Worm (Caenorhabditis elegans) whole organism, L4 larva: ENCODE measurements around the gene F54B3.1.
A peak's percentile ranks its signal among the peaks of the same experiment; 100 is the strongest.

ENCODE experiments used
- Y75B8A.6 ChIP-seq: fragments of 200-800 bp; sonication (Bioruptor generic); IDR thresholded peaks from 2 replicates; pipeline ENCODE4 v1.3.6; 2022; ENCODE audit warnings: missing genetic modification reagents, missing genetic modification characterization, missing compliant biosample characterization
- aha-1 ChIP-seq: fragments of 150-350 bp; peaks from one replicate; lab custom pipeline; 2014; ENCODE audit warnings: missing biosample characterization, missing genetic modification characterization
- ceh-82 ChIP-seq: sonication (generic microtip); optimal IDR thresholded peaks from 2 replicates; lab custom pipeline; 2017; ENCODE audit warnings: missing biosample characterization, missing genetic modification characterization
- fos-1 ChIP-seq: fragments of 150-350 bp; optimal IDR thresholded peaks from 2 replicates; lab custom pipeline; 2014; ENCODE audit warnings: missing biosample characterization, missing genetic modification characterization
- lin-15B ChIP-seq: fragments of 150-350 bp; sonication (generic microtip); optimal IDR thresholded peaks from 3 replicates; lab custom pipeline; 2014; ENCODE audit warnings: missing biosample characterization, missing genetic modification characterization
- lin-39 ChIP-seq: fragments of 150-350 bp; optimal IDR thresholded peaks from 2 replicates; lab custom pipeline; 2014; ENCODE audit warnings: missing biosample characterization, missing genetic modification reagents, missing genetic modification characterization
- saeg-2 ChIP-seq: fragments of 200-800 bp; sonication (Bioruptor generic); IDR thresholded peaks from 2 replicates; pipeline ENCODE4 v1.3.6; 2022; ENCODE audit warnings: missing genetic modification reagents, missing genetic modification characterization, missing compliant biosample characterization
- unc-39 ChIP-seq: sonication (generic microtip); optimal IDR thresholded peaks from 2 replicates; lab custom pipeline; 2017; ENCODE audit warnings: missing biosample characterization, missing genetic modification characterization

DNA sequence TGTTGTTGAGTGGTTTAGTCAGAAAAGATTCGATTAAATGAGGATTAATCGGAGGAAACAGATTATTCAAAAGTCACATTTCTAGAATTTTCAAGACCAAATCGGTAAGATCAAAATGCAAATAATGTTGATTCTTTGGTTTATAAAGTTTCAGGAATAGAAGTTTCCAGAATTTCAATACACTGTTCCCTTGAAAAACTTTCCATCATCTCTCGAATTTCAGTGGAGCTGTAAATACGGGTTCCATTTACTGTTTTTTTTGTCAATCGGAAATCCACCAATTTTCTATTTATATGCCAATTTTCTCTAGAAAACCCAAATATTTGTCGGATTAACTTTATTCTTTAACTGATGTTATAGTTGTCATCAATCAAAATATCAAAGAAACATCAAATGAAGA is 32.1 kb downstream of the F54B3.1 start:
- no peak for TF ChIP-seq lin-15B
- no peak for TF ChIP-seq ceh-82 (tag; lab: Kevin White, UChicago)
- TF ChIP-seq unc-39 (tag; lab: Kevin White, UChicago) = no peak
- TF ChIP-seq Y75B8A.6 (GFP tag; lab: Robert Waterston, UW) = no peak
- TF ChIP-seq aha-1 (tag; lab: Kevin White, UChicago) = peak; percentile 69
- no peak for TF ChIP-seq saeg-2 (GFP tag; lab: Robert Waterston, UW)
- no peak for TF ChIP-seq lin-39
- no peak for TF ChIP-seq fos-1 (tag; lab: Kevin White, UChicago)
